Worm (Caenorhabditis elegans) whole organism, young adult: ENCODE data around the gene F35E12.10.

Experiments used
- B0019.2 ChIP-seq: fragments of 200-800 bp; sonication (Bioruptor generic); conservative IDR thresholded peaks from 2 replicates; pipeline ENCODE4 v1.3.6; 2022; ENCODE audit warnings: missing genetic modification reagents, missing genetic modification characterization, missing compliant biosample characterization
- B0336.3 ChIP-seq: fragments of 200-800 bp; sonication (Bioruptor generic); IDR thresholded peaks from 2 replicates; pipeline ENCODE4 v1.3.6; 2022; ENCODE audit warnings: missing genetic modification characterization, missing compliant biosample characterization
- ZK185.1 ChIP-seq: sonication (generic microtip); optimal IDR thresholded peaks from 2 replicates; lab custom pipeline; 2016; ENCODE audit warnings: mild to moderate bottlenecking, missing genetic modification characterization, missing compliant biosample characterization; ENCODE audit not compliant: poor library complexity, severe bottlenecking
- hlh-26 ChIP-seq: fragments of 200-800 bp; sonication (Bioruptor generic); conservative IDR thresholded peaks from 2 replicates; pipeline ENCODE4 v1.3.6; 2022; ENCODE audit warnings: missing genetic modification reagents, missing genetic modification characterization, missing compliant biosample characterization
- let-526 ChIP-seq: fragments of 200-800 bp; sonication (Bioruptor generic); IDR thresholded peaks from 2 replicates; pipeline ENCODE4 v1.3.6; 2022; ENCODE audit warnings: missing genetic modification reagents, missing genetic modification characterization, missing compliant biosample characterization
- nhr-90 ChIP-seq: sonication (generic microtip); optimal IDR thresholded peaks from 2 replicates; lab custom pipeline; 2016; ENCODE audit warnings: missing genotype, mild to moderate bottlenecking, missing genetic modification characterization, missing compliant biosample characterization
- sea-2 ChIP-seq: fragments of 200-800 bp; sonication (Bioruptor generic); IDR thresholded peaks from 2 replicates; pipeline ENCODE4 v1.3.6; 2022; ENCODE audit warnings: missing genetic modification characterization, missing compliant biosample characterization
- snpc-3.4 ChIP-seq: sonication (generic microtip); optimal IDR thresholded peaks from 2 replicates; lab custom pipeline; 2017; ENCODE audit warnings: missing genetic modification characterization, mild to moderate bottlenecking, missing compliant biosample characterization, antibody characterized with exemption, moderate library complexity, missing genotype, missing genetic modification reagents
- snpc-4 ChIP-seq, 5 experiments: fragments of 150-350 bp in 1 of 5; sonication (generic microtip) in 4 of 5; optimal IDR thresholded peaks; 2 replicates each; lab custom pipeline; 2014 to 2018; ENCODE audit warnings: missing genetic modification characterization in 5 of 5, missing biosample characterization in 3 of 5, antibody characterized with exemption in 2 of 5, mild to moderate bottlenecking in 2 of 5, missing compliant biosample characterization in 2 of 5, missing genotype in 2 of 5, moderate library complexity in 2 of 5, missing genetic modification reagents in 1 of 5

- TF ChIP-seq sea-2 (GFP tag; lab: Robert Waterston, UW) (no peak), let-526 (GFP tag; lab: Robert Waterston, UW) (no peak), hlh-26 (GFP tag; lab: Robert Waterston, UW) (no peak), nhr-90 (tag; lab: Kevin White, UChicago) (no peak), snpc-4 (GFP tag; optimal IDR thresholded peaks at IDR 0.05; lab: Kevin White, UChicago) (no peak), snpc-4 (tag; optimal IDR thresholded peaks at IDR 0.05; lab: Kevin White, UChicago) (no peak), snpc-3.4 (no peak), B0336.3 (GFP tag; lab: Robert Waterston, UW) (no peak), ZK185.1 (tag; lab: Kevin White, UChicago) (no peak), B0019.2 (GFP tag; lab: Robert Waterston, UW) (no peak)
Observed at ce11 chrV:13756359-13757091, 8.0 kb upstream of the F35E12.10 start, which contains the start of gene F20G2.2.
